Worm (Caenorhabditis elegans) whole organism, late embryonic: Measurements from ENCODE around the gene krr-1.

Source experiments
- C08G9.2 ChIP-seq: sonication (generic microtip); optimal IDR thresholded peaks from 2 replicates; lab custom pipeline; 2016; ENCODE audit warnings: mild to moderate bottlenecking, missing genetic modification characterization, moderate library complexity, missing compliant biosample characterization
- C38D4.7 ChIP-seq: fragments of 200-800 bp; sonication (Bioruptor generic); optimal IDR thresholded peaks from 2 replicates; lab custom pipeline; 2018; ENCODE audit warnings: mild to moderate bottlenecking, missing genetic modification characterization, moderate library complexity, missing compliant biosample characterization
- K02D7.2 ChIP-seq: sonication (generic microtip); optimal IDR thresholded peaks from 2 replicates; lab custom pipeline; 2017; ENCODE audit warnings: mild to moderate bottlenecking, missing genetic modification characterization, missing compliant biosample characterization
- T23F11.4 ChIP-seq: fragments of 200-800 bp; sonication (Bioruptor generic); optimal IDR thresholded peaks from 2 replicates; lab custom pipeline; 2018; ENCODE audit warnings: mild to moderate bottlenecking, missing genetic modification characterization, missing compliant biosample characterization
- Y22D7AL.16 ChIP-seq: sonication (generic microtip); optimal IDR thresholded peaks from 2 replicates; lab custom pipeline; 2016; ENCODE audit warnings: missing genetic modification characterization, missing compliant biosample characterization
- ama-1 ChIP-seq: fragments of 150-350 bp; optimal IDR thresholded peaks from 2 replicates; lab custom pipeline; 2014
- ceh-14 ChIP-seq: sonication (generic microtip); optimal IDR thresholded peaks from 2 replicates; lab custom pipeline; 2016; ENCODE audit warnings: missing genotype, missing genetic modification characterization, missing compliant biosample characterization
- ceh-22 ChIP-seq: sonication (generic microtip); optimal IDR thresholded peaks from 2 replicates; lab custom pipeline; 2017; ENCODE audit warnings: missing biosample characterization, missing genetic modification characterization
- ceh-24 ChIP-seq: sonication (generic microtip); optimal IDR thresholded peaks from 2 replicates; lab custom pipeline; 2016; ENCODE audit warnings: mild to moderate bottlenecking, missing genetic modification characterization, missing compliant biosample characterization
- ceh-45 ChIP-seq: fragments of 200-800 bp; sonication (Bioruptor generic); IDR thresholded peaks from 2 replicates; pipeline ENCODE4 v1.3.6; 2022; ENCODE audit warnings: missing genetic modification reagents, missing genetic modification characterization, missing compliant biosample characterization
- ceh-48 ChIP-seq: sonication (generic microtip); optimal IDR thresholded peaks from 2 replicates; lab custom pipeline; 2016; ENCODE audit warnings: missing genetic modification characterization, inconsistent platforms, missing compliant biosample characterization
- ceh-6 ChIP-seq: fragments of 200-800 bp; sonication (Bioruptor generic); optimal IDR thresholded peaks from 2 replicates; lab custom pipeline; 2018; ENCODE audit warnings: mild to moderate bottlenecking, missing genetic modification characterization, missing compliant biosample characterization
- che-1 ChIP-seq: sonication (generic microtip); optimal IDR thresholded peaks from 2 replicates; lab custom pipeline; 2016; ENCODE audit warnings: mild to moderate bottlenecking, missing genetic modification characterization, missing compliant biosample characterization
- dve-1 ChIP-seq: sonication (generic microtip); optimal IDR thresholded peaks from 2 replicates; lab custom pipeline; 2017; ENCODE audit warnings: antibody characterized with exemption, mild to moderate bottlenecking, missing genetic modification characterization, missing compliant biosample characterization
- elt-4 ChIP-seq: sonication (generic microtip); optimal IDR thresholded peaks from 2 replicates; lab custom pipeline; 2016; ENCODE audit warnings: missing genetic modification characterization, missing compliant biosample characterization
- eyg-1 ChIP-seq: sonication (generic microtip); optimal IDR thresholded peaks from 2 replicates; lab custom pipeline; 2016; ENCODE audit warnings: missing genotype, missing genetic modification characterization, missing compliant biosample characterization
- fax-1 ChIP-seq: sonication (generic microtip); optimal IDR thresholded peaks from 2 replicates; lab custom pipeline; 2016; ENCODE audit warnings: missing genotype, missing genetic modification characterization, missing compliant biosample characterization
- fkh-10 ChIP-seq: fragments of 150-350 bp; optimal IDR thresholded peaks from 2 replicates; lab custom pipeline; 2014; ENCODE audit warnings: missing biosample characterization, missing genetic modification reagents, missing genetic modification characterization
- fkh-6 ChIP-seq: sonication (generic microtip); optimal IDR thresholded peaks from 2 replicates; lab custom pipeline; 2016; ENCODE audit warnings: missing genetic modification characterization, missing compliant biosample characterization
- hlh-15 ChIP-seq: sonication (generic microtip); optimal IDR thresholded peaks from 2 replicates; lab custom pipeline; 2016; ENCODE audit warnings: missing genetic modification characterization, missing compliant biosample characterization
- hlh-6 ChIP-seq: sonication (generic microtip); optimal IDR thresholded peaks from 2 replicates; lab custom pipeline; 2016; ENCODE audit warnings: missing genotype, missing genetic modification characterization, missing compliant biosample characterization
- lin-11 ChIP-seq: fragments of 200-800 bp; sonication (Bioruptor generic); optimal IDR thresholded peaks from 2 replicates; lab custom pipeline; 2018; ENCODE audit warnings: mild to moderate bottlenecking, missing genetic modification characterization, missing compliant biosample characterization
- nfya-1 ChIP-seq: sonication (generic microtip); optimal IDR thresholded peaks from 2 replicates; lab custom pipeline; 2017; ENCODE audit warnings: missing genetic modification characterization, mild to moderate bottlenecking, missing compliant biosample characterization, antibody characterized with exemption, moderate library complexity
- nhr-11 ChIP-seq: fragments of 150-350 bp; optimal IDR thresholded peaks from 2 replicates; lab custom pipeline; 2014; ENCODE audit warnings: missing biosample characterization, missing genetic modification characterization
- nhr-232 ChIP-seq: sonication (generic microtip); optimal IDR thresholded peaks from 2 replicates; lab custom pipeline; 2016; ENCODE audit warnings: missing genetic modification characterization, missing compliant biosample characterization
- npax-4 ChIP-seq: sonication (generic microtip); optimal IDR thresholded peaks from 2 replicates; lab custom pipeline; 2016; ENCODE audit warnings: missing genetic modification characterization, missing compliant biosample characterization
- odd-2 ChIP-seq: sonication (generic microtip); optimal IDR thresholded peaks from 2 replicates; lab custom pipeline; 2017; ENCODE audit warnings: antibody characterized with exemption, mild to moderate bottlenecking, missing genetic modification characterization, missing compliant biosample characterization
- pag-3 ChIP-seq: sonication (generic microtip); optimal IDR thresholded peaks from 2 replicates; lab custom pipeline; 2016; ENCODE audit warnings: missing compliant biosample characterization, missing genetic modification characterization, borderline replicate concordance
- pat-9 ChIP-seq: fragments of 200-800 bp; sonication (Bioruptor generic); optimal IDR thresholded peaks from 2 replicates; lab custom pipeline; 2018; ENCODE audit warnings: mild to moderate bottlenecking, missing genetic modification characterization, moderate library complexity, missing compliant biosample characterization
- pha-2 ChIP-seq: sonication (generic microtip); optimal IDR thresholded peaks from 2 replicates; lab custom pipeline; 2017; ENCODE audit warnings: mild to moderate bottlenecking, missing genetic modification characterization, missing compliant biosample characterization
- pha-4 ChIP-seq: fragments of 150-350 bp; optimal IDR thresholded peaks from 2 replicates; lab custom pipeline; 2018; ENCODE audit warnings: missing biosample characterization, missing genetic modification reagents, missing genetic modification characterization
- syd-9 ChIP-seq: sonication (generic microtip); optimal IDR thresholded peaks from 2 replicates; lab custom pipeline; 2016; ENCODE audit warnings: mild to moderate bottlenecking, missing genetic modification characterization, moderate library complexity, missing compliant biosample characterization
- unc-3 ChIP-seq, 2 experiments: fragments of 200-800 bp in 1 of 2; sonication (Bioruptor generic) in 1 of 2; sonication (generic microtip) in 1 of 2; conservative IDR thresholded peaks in 1 of 2; optimal IDR thresholded peaks in 1 of 2; 2 replicates each; pipeline versions ENCODE4 v1.3.6 to Lab custom; 2016 to 2022; ENCODE audit warnings: missing compliant biosample characterization in 2 of 2, missing genetic modification characterization in 2 of 2, missing genetic modification reagents in 1 of 2
- unc-55 ChIP-seq: sonication (generic microtip); optimal IDR thresholded peaks from 2 replicates; lab custom pipeline; 2017; ENCODE audit warnings: missing biosample characterization, missing genetic modification reagents, missing genetic modification characterization
- ztf-16 ChIP-seq: sonication (generic microtip); optimal IDR thresholded peaks from 2 replicates; lab custom pipeline; 2017; ENCODE audit warnings: missing genetic modification characterization, missing compliant biosample characterization

krr-1 gene

DNA sequence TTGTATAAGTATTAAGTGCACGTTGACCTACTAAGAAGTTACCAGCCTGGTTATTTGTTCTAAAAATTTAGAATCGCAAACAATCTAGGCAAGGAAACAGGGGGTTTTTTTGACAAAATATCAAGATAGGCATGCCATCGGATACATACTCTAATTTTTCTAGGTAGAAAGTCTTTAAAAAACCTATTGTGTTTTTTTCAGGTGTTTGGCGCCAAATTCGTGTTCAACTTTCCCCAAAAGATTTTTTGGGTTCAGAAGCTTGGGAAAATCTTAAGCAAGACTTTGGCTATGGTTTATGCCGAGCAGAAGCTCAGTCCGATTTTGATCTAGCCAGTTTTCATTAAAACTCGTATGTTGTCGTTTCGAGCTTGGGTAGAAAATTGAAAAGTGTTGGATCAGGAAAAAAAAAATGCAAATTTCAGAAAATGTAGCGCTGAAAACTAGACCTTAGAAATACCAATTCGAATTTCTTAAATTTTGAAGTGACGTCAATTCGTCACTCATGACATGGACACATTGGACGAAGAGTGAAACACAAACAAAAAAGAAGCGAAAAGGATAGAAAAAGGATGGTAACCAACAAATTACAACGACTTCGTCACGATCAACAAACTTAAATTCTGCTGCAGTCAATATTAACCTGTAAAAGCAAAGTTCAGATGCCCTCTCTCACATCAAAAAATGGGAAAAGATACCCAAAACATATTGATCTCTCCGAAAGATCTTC is 17.4 kb downstream of the krr-1 start:
- no peak for TF ChIP-seq elt-4
- TF ChIP-seq ceh-24 (tag; lab: Kevin White, UChicago), result no peak
- no peak for TF ChIP-seq ceh-6 (GFP tag; lab: Kevin White, UChicago)
- TF ChIP-seq C08G9.2 (tag; lab: Kevin White, UChicago), result no peak
- TF ChIP-seq ceh-48 (tag; lab: Kevin White, UChicago), result no peak
- TF ChIP-seq hlh-15 (tag; lab: Kevin White, UChicago), result no peak
- no peak for TF ChIP-seq Y22D7AL.16 (tag; lab: Kevin White, UChicago)

DNA sequence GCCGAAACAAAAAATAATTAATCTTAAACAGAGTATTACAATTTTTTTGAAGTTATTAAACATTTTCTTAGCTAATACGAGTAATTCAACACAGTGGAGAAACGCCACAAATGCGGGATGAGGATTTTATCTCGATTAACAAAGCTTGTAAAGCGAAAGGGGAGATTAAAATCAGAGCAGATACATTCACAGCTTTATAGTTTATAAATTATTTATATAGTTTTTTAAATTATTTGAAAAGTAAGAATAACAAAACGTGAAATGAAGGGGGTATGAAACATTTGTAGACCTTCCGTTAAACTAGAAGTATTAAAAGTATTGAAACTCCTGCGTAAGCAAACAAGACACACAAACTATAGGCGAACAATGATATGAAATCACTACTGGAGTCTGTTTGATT is 24.1 kb downstream of the krr-1 start, which contains the start of gene C05C8.8:
C05C8.8 (minus strand) TSS at position 101 of the 400 bp plus-strand sequence.
- TF ChIP-seq ceh-14 (tag; lab: Kevin White, UChicago) (no peak), unc-3 (GFP tag; conservative IDR thresholded peaks at IDR 0.05; lab: Robert Waterston, UW) (no peak), unc-3 (tag; optimal IDR thresholded peaks at IDR 0.05; lab: Kevin White, UChicago) (no peak), eyg-1 (tag; lab: Kevin White, UChicago) (no peak), K02D7.2 (no peak), dve-1 (tag; lab: Kevin White, UChicago) (no peak), nhr-232 (no peak), che-1 (tag; lab: Kevin White, UChicago) (no peak), nfya-1 (tag; lab: Kevin White, UChicago) (no peak), pha-4 (tag; lab: Kevin White, UChicago) (no peak), pat-9 (tag; lab: Kevin White, UChicago) (no peak), ceh-22 (no peak), fkh-10 (no peak), ama-1 (lab: Kevin White, UChicago) (no peak), pag-3 (tag; lab: Kevin White, UChicago) (no peak), odd-2 (tag; lab: Kevin White, UChicago) (no peak), fkh-6 (tag; lab: Kevin White, UChicago) (no peak)

DNA sequence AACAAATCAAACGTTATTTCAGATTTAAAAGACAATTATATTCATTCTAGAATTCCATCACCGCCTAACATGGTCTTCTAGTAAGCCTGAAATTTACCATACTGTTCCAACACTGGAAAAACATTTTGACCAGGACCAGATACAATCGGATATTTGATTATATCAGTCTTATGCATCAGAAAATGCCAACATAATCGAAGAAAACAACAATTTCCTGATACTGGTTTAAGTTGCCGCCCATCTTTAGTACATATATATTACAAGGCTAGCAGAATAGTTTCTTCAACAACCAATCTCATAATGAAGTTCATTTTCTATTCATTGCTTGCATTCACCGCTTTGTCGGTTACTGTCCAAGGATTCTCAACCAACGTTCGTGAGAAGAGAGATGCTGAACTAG is 28.0 kb downstream of the krr-1 start, which contains the start of gene C13A2.12:
C13A2.12 (plus strand) TSS at position 301 of the 400 bp plus-strand sequence.
- TF ChIP-seq ceh-6 (GFP tag; lab: Kevin White, UChicago) (no peak), ceh-24 (tag; lab: Kevin White, UChicago) (no peak), syd-9 (tag; lab: Kevin White, UChicago) (no peak), pha-2 (tag; lab: Kevin White, UChicago) (no peak), fax-1 (tag; lab: Kevin White, UChicago) (no peak), ceh-45 (GFP tag; lab: Robert Waterston, UW) (no peak), odd-2 (tag; lab: Kevin White, UChicago) (no peak), C38D4.7 (no peak), pat-9 (tag; lab: Kevin White, UChicago) (no peak), hlh-6 (tag; lab: Kevin White, UChicago) (no peak)

DNA sequence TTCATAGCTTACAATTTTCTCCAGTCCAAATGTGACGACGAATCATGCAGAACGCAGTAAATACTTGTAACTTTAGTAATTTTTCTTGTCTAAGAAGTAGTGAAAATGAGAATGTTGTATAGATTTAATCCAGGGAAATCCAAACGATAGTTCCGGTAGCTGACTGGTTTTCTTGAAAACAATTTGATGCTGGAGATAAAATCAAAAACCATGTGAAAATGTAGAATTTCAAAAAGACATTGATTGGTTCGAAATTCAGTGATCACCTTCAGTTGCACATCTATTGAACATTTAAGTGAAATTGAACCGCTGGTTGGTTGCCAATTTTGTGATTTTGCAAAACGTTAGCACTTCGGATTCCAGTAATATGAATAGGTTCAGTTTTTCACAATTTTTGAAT is 33.1 kb downstream of the krr-1 start, which contains the start of gene C13A2.9:
C13A2.9 (minus strand) TSS at position 101 of the 400 bp plus-strand sequence.
- TF ChIP-seq unc-55 (GFP tag; lab: Kevin White, UChicago) (no peak), lin-11 (no peak), nfya-1 (tag; lab: Kevin White, UChicago) (no peak), npax-4 (no peak), unc-3 (GFP tag; conservative IDR thresholded peaks at IDR 0.05; lab: Robert Waterston, UW) (no peak), unc-3 (tag; optimal IDR thresholded peaks at IDR 0.05; lab: Kevin White, UChicago) (no peak), T23F11.4 (no peak), pha-4 (tag; lab: Kevin White, UChicago) (no peak), nhr-11 (no peak), ceh-22 (no peak), ztf-16 (tag; lab: Kevin White, UChicago) (no peak)
